Fruit fly (Drosophila melanogaster) whole organism, embryonic: ENCODE data around the gene Cyt-c-p.

Experiments used
- Atf-2 ChIP-seq: fragments of 200-800 bp; sonication (Bioruptor generic); optimal IDR thresholded peaks from 2 replicates; lab custom pipeline; 2016; ENCODE audit warnings: missing biosample characterization, missing genetic modification characterization
- CG1024 ChIP-seq: fragments of 200-800 bp; sonication (Bioruptor generic); IDR thresholded peaks from 2 replicates; pipeline ENCODE4 v1.3.6; 2022; ENCODE audit warnings: missing biosample characterization, missing genetic modification characterization
- CG10366 ChIP-seq: fragments of 200-800 bp; sonication (Bioruptor generic); IDR thresholded peaks from 2 replicates; pipeline ENCODE4 v1.3.6; 2022; ENCODE audit warnings: missing biosample characterization, missing genetic modification characterization
- CG10654 ChIP-seq: fragments of 200-800 bp; sonication (Bioruptor generic); optimal IDR thresholded peaks from 2 replicates; lab custom pipeline; 2016; ENCODE audit warnings: missing biosample characterization, missing genetic modification characterization
- CG11504 ChIP-seq: fragments of 200-800 bp; sonication (Bioruptor generic); optimal IDR thresholded peaks from 3 replicates; lab custom pipeline; 2019; ENCODE audit warnings: missing biosample characterization, mild to moderate bottlenecking, missing genetic modification characterization, moderate library complexity
- CG1233 ChIP-seq: fragments of 200-800 bp; sonication (Bioruptor generic); optimal IDR thresholded peaks from 4 replicates; lab custom pipeline; 2018; ENCODE audit warnings: missing biosample characterization, mild to moderate bottlenecking, missing genetic modification characterization
- CG13296 ChIP-seq: fragments of 200-800 bp; sonication (Bioruptor generic); optimal IDR thresholded peaks from 3 replicates; lab custom pipeline; 2018; ENCODE audit warnings: missing biosample characterization, mild to moderate bottlenecking, missing genetic modification characterization
- CG13894 ChIP-seq: fragments of 200-800 bp; sonication (Bioruptor generic); optimal IDR thresholded peaks from 3 replicates; lab custom pipeline; 2018; ENCODE audit warnings: missing biosample characterization, mild to moderate bottlenecking, missing genetic modification characterization, moderate library complexity
- CG17328 ChIP-seq: fragments of 200-800 bp; sonication (Bioruptor generic); IDR thresholded peaks from 2 replicates; pipeline ENCODE4 v1.3.6; 2022; ENCODE audit warnings: missing biosample characterization, missing genetic modification characterization
- CG17359 ChIP-seq: fragments of 200-800 bp; sonication (Bioruptor generic); optimal IDR thresholded peaks from 3 replicates; lab custom pipeline; 2018; ENCODE audit warnings: missing biosample characterization, mild to moderate bottlenecking, missing genetic modification characterization, moderate library complexity
- CG2678 ChIP-seq: fragments of 200-800 bp; sonication (Bioruptor generic); optimal IDR thresholded peaks from 3 replicates; lab custom pipeline; 2019; ENCODE audit warnings: missing biosample characterization, mild to moderate bottlenecking, missing genetic modification characterization, moderate library complexity
- CG32772 ChIP-seq: fragments of 200-800 bp; sonication (Bioruptor generic); IDR thresholded peaks from 2 replicates; pipeline ENCODE4 v1.3.6; 2022; ENCODE audit warnings: missing biosample characterization, missing genetic modification characterization
- CG33213 ChIP-seq: fragments of 200-800 bp; sonication (Bioruptor generic); optimal IDR thresholded peaks from 3 replicates; lab custom pipeline; 2016; ENCODE audit warnings: missing biosample characterization, missing genetic modification characterization
- CG33557 ChIP-seq: fragments of 200-800 bp; sonication (Bioruptor generic); optimal IDR thresholded peaks from 2 replicates; lab custom pipeline; 2019; ENCODE audit warnings: missing biosample characterization, mild to moderate bottlenecking, missing genetic modification characterization, moderate library complexity
- CG34422 ChIP-seq: fragments of 200-800 bp; sonication (Bioruptor generic); IDR thresholded peaks from 3 replicates; pipeline ENCODE4 v1.3.6; 2022; ENCODE audit warnings: missing biosample characterization, missing genetic modification characterization
- CG4730 ChIP-seq: fragments of 200-800 bp; sonication (Bioruptor generic); IDR thresholded peaks from 2 replicates; pipeline ENCODE4 v1.3.6; 2022; ENCODE audit warnings: missing biosample characterization, missing genetic modification characterization
- CG9727 ChIP-seq: fragments of 200-800 bp; sonication (Bioruptor generic); optimal IDR thresholded peaks from 3 replicates; lab custom pipeline; 2017; ENCODE audit warnings: missing biosample characterization, mild to moderate bottlenecking, missing genetic modification characterization
- CoRest ChIP-seq: fragments of 200-800 bp; sonication (Bioruptor generic); optimal IDR thresholded peaks from 3 replicates; lab custom pipeline; 2018; ENCODE audit warnings: missing biosample characterization, mild to moderate bottlenecking, missing genetic modification characterization, moderate library complexity
- Drgx ChIP-seq: fragments of 200-800 bp; sonication (Bioruptor generic); IDR thresholded peaks from 2 replicates; pipeline ENCODE4 v1.3.6; 2022; ENCODE audit warnings: missing biosample characterization, missing genetic modification characterization
- Fer1 ChIP-seq: fragments of 200-800 bp; sonication (Bioruptor generic); optimal IDR thresholded peaks from 2 replicates; lab custom pipeline; 2017; ENCODE audit warnings: missing biosample characterization, mild to moderate bottlenecking, missing genetic modification characterization
- Fer3 ChIP-seq: fragments of 200-800 bp; sonication (Bioruptor generic); optimal IDR thresholded peaks from 2 replicates; lab custom pipeline; 2018; ENCODE audit warnings: missing biosample characterization, mild to moderate bottlenecking, missing genetic modification characterization, moderate library complexity
- Gsc ChIP-seq: fragments of 200-800 bp; sonication (Bioruptor generic); IDR thresholded peaks from 2 replicates; pipeline ENCODE4 v1.3.6; 2022; ENCODE audit warnings: missing biosample characterization, missing genetic modification characterization
- Hsf ChIP-seq: fragments of 200-800 bp; sonication (Bioruptor generic); optimal IDR thresholded peaks from 3 replicates; lab custom pipeline; 2016; ENCODE audit warnings: missing biosample characterization, missing genetic modification characterization
- Med ChIP-seq: fragments of 200-800 bp; sonication (Bioruptor generic); peaks from one replicate; lab custom pipeline; 2016; ENCODE audit warnings: missing biosample characterization, missing genetic modification characterization, mild to moderate bottlenecking, inconsistent platforms, moderate library complexity
- Mes4 ChIP-seq: fragments of 200-800 bp; sonication (Bioruptor generic); optimal IDR thresholded peaks from 2 replicates; lab custom pipeline; 2016; ENCODE audit warnings: missing biosample characterization, missing genetic modification characterization
- Nf-YC ChIP-seq: fragments of 200-800 bp; optimal IDR thresholded peaks from 3 replicates; lab custom pipeline; 2019; ENCODE audit warnings: missing biosample characterization, mild to moderate bottlenecking, missing genetic modification characterization, moderate library complexity
- Ravus ChIP-seq: fragments of 200-800 bp; sonication (Bioruptor generic); IDR thresholded peaks from 2 replicates; pipeline ENCODE4 v1.3.6; 2022; ENCODE audit warnings: missing biosample characterization, missing genetic modification characterization
- Side ChIP-seq: fragments of 200-800 bp; sonication (Bioruptor generic); optimal IDR thresholded peaks from 2 replicates; lab custom pipeline; 2016; ENCODE audit warnings: missing biosample characterization, missing genetic modification characterization
- Sox100B ChIP-seq: fragments of 200-800 bp; sonication (Bioruptor generic); optimal IDR thresholded peaks from 3 replicates; lab custom pipeline; 2018; ENCODE audit warnings: missing biosample characterization, mild to moderate bottlenecking, missing genetic modification characterization
- Xbp1 ChIP-seq: fragments of 200-800 bp; sonication (Bioruptor generic); optimal IDR thresholded peaks from 3 replicates; lab custom pipeline; 2016; ENCODE audit warnings: missing biosample characterization, mild to moderate bottlenecking, missing genetic modification characterization
- Xrp1 ChIP-seq: fragments of 200-800 bp; sonication (Bioruptor generic); IDR thresholded peaks from 2 replicates; pipeline ENCODE4 v1.3.6; 2022; ENCODE audit warnings: missing biosample characterization, missing genetic modification characterization
- abd-A ChIP-seq: fragments of 200-800 bp; sonication (Bioruptor generic); optimal IDR thresholded peaks from 3 replicates; lab custom pipeline; 2019; ENCODE audit warnings: missing biosample characterization, mild to moderate bottlenecking, missing genetic modification characterization, moderate library complexity
- caup ChIP-seq: fragments of 200-800 bp; sonication (Bioruptor generic); optimal IDR thresholded peaks from 3 replicates; lab custom pipeline; 2017; ENCODE audit warnings: missing biosample characterization, mild to moderate bottlenecking, missing genetic modification characterization, moderate library complexity; ENCODE audit not compliant: severe bottlenecking
- chinmo ChIP-seq: fragments of 200-800 bp; sonication (Bioruptor generic); IDR thresholded peaks from 4 replicates; pipeline ENCODE4 v1.3.6; 2022; ENCODE audit warnings: missing biosample characterization, missing genetic modification characterization; ENCODE audit not compliant: partially characterized antibody
- crol ChIP-seq: fragments of 200-800 bp; sonication (Bioruptor generic); IDR thresholded peaks from 2 replicates; pipeline ENCODE4 v1.3.6; 2022; ENCODE audit warnings: missing biosample characterization, missing genetic modification characterization
- cwo ChIP-seq: fragments of 200-800 bp; sonication (Bioruptor generic); optimal IDR thresholded peaks from 3 replicates; lab custom pipeline; 2017; ENCODE audit warnings: missing biosample characterization, missing genetic modification characterization, mild to moderate bottlenecking, moderate library complexity, missing genetic modification reagents
- gem ChIP-seq: fragments of 200-800 bp; sonication (Bioruptor generic); optimal IDR thresholded peaks from 2 replicates; lab custom pipeline; 2019; ENCODE audit warnings: missing biosample characterization, mild to moderate bottlenecking, missing genetic modification characterization, moderate library complexity
- grau ChIP-seq: fragments of 200-800 bp; optimal IDR thresholded peaks from 3 replicates; lab custom pipeline; 2019; ENCODE audit warnings: missing biosample characterization, mild to moderate bottlenecking, missing genetic modification characterization, moderate library complexity
- ind ChIP-seq: fragments of 200-800 bp; sonication (Bioruptor generic); optimal IDR thresholded peaks from 3 replicates; lab custom pipeline; 2016; ENCODE audit warnings: missing biosample characterization, missing genetic modification characterization
- klu ChIP-seq: fragments of 200-800 bp; sonication (Bioruptor generic); IDR thresholded peaks from 2 replicates; pipeline ENCODE4 v1.3.6; 2022; ENCODE audit warnings: missing biosample characterization, missing genetic modification characterization
- knrl ChIP-seq: fragments of 200-800 bp; sonication (Bioruptor generic); IDR thresholded peaks from 3 replicates; pipeline ENCODE4 v1.3.6; 2022; ENCODE audit warnings: missing biosample characterization, missing genetic modification characterization; ENCODE audit not compliant: partially characterized antibody
- mam ChIP-seq: fragments of 200-800 bp; sonication (Bioruptor generic); optimal IDR thresholded peaks from 3 replicates; lab custom pipeline; 2016; ENCODE audit warnings: missing biosample characterization, missing genetic modification characterization
- pan ChIP-seq, 4 experiments: fragments of >200 bp in 3 of 4; fragments of 200-800 bp in 1 of 4; sonication (Bioruptor generic) in 1 of 4; optimal IDR thresholded peaks in 3 of 4; IDR thresholded peaks in 1 of 4; 2 replicates each; pipeline versions ENCODE4 v1.3.6 to Lab custom; 2017 to 2022; ENCODE audit warnings: missing biosample characterization in 2 of 4, missing genetic modification characterization in 2 of 4, mixed read lengths in 1 of 4
- scrt ChIP-seq: fragments of 200-800 bp; sonication (Bioruptor generic); optimal IDR thresholded peaks from 2 replicates; lab custom pipeline; 2018; ENCODE audit warnings: missing biosample characterization, mild to moderate bottlenecking, missing genetic modification characterization, moderate library complexity
- sqz ChIP-seq: fragments of 200-800 bp; sonication (Bioruptor generic); optimal IDR thresholded peaks from 3 replicates; lab custom pipeline; 2018; ENCODE audit warnings: missing biosample characterization, mild to moderate bottlenecking, missing genetic modification characterization
- ttk ChIP-seq: fragments of 200-800 bp; sonication (Bioruptor generic); IDR thresholded peaks from 2 replicates; pipeline ENCODE4 v2.1.2; 2022; ENCODE audit warnings: missing biosample characterization, missing genetic modification characterization
- unc-4 ChIP-seq: fragments of 200-800 bp; sonication (Bioruptor generic); IDR thresholded peaks from 2 replicates; pipeline ENCODE4 v1.3.6; 2022; ENCODE audit warnings: missing biosample characterization, missing genetic modification characterization; ENCODE audit not compliant: partially characterized antibody

The Cyt-c-p gene

dm6 chr2L:16716771-16717170 lies 3.0 kb upstream of the Cyt-c-p start (continued):
- TF ChIP-seq scrt (GFP tag; lab: Kevin White, UChicago), result peak; percentile 40
- peak; percentile 10 for TF ChIP-seq grau (tag; lab: Kevin White, UChicago)
- TF ChIP-seq CG33213 (GFP tag; lab: Kevin White, UChicago), result no peak
- peak; percentile 34 for TF ChIP-seq ind (GFP tag; lab: Kevin White, UChicago)
- peak; percentile 39; the same call in 1 of the 2 replicates for TF ChIP-seq Xrp1 (GFP tag; lab: Robert Waterston, UW)
- no peak for TF ChIP-seq Xbp1 (GFP tag; lab: Kevin White, UChicago)
- TF ChIP-seq CG2678 (tag; lab: Kevin White, UChicago), result peak; percentile 70
- 0 out of 2 replicates have a peak, but pooled peaks have one; percentile 8 for TF ChIP-seq Drgx
- peak; percentile 19 for TF ChIP-seq Nf-YC (tag; lab: Kevin White, UChicago)
- peak; percentile 11 for TF ChIP-seq CG10654
- peak; percentile 38; the same call in 1 of the 2 replicates for TF ChIP-seq CG4730 (GFP tag; lab: Robert Waterston, UW)
- TF ChIP-seq ttk (GFP tag; lab: Robert Waterston, UW), result peak; percentile 41
- TF ChIP-seq Sox100B (GFP tag; lab: Kevin White, UChicago), result peak; percentile 30
- TF ChIP-seq CG13894 (tag; lab: Kevin White, UChicago), result peak; percentile 76
- peak; percentile 3 for TF ChIP-seq Med (GFP tag; lab: Kevin White, UChicago)
- peak; percentile 67 for TF ChIP-seq abd-A (tag; lab: Kevin White, UChicago)
- peak; percentile 12 for TF ChIP-seq CG1233 (GFP tag; lab: Kevin White, UChicago)
- TF ChIP-seq crol (GFP tag; lab: Robert Waterston, UW), result peak; percentile 81
- TF ChIP-seq Gsc (GFP tag; lab: Robert Waterston, UW), result no peak
- 0 out of 3 replicates have a peak, but pooled peaks have one; percentile 34 for TF ChIP-seq CG34422
- TF ChIP-seq CG13296 (GFP tag; lab: Kevin White, UChicago), result peak; percentile 30
- TF ChIP-seq cwo, result peak; percentile 43
- no peak for TF ChIP-seq pan (optimal IDR thresholded peaks at IDR 0.05; lab: Kevin White, UChicago)
- TF ChIP-seq pan (GFP tag; optimal IDR thresholded peaks at IDR 0.05 in 1 of 2, IDR thresholded peaks at IDR 0.05 in 1 of 2), result peak in 1 of 2 experiments; percentile 63
- TF ChIP-seq Fer3 (tag; lab: Kevin White, UChicago), result peak; percentile 44
- TF ChIP-seq CG33557, result no peak
- TF ChIP-seq gem (tag; lab: Kevin White, UChicago), result peak; percentile 37
- TF ChIP-seq CG17359 (tag; lab: Kevin White, UChicago), result peak; percentile 70

DNA sequence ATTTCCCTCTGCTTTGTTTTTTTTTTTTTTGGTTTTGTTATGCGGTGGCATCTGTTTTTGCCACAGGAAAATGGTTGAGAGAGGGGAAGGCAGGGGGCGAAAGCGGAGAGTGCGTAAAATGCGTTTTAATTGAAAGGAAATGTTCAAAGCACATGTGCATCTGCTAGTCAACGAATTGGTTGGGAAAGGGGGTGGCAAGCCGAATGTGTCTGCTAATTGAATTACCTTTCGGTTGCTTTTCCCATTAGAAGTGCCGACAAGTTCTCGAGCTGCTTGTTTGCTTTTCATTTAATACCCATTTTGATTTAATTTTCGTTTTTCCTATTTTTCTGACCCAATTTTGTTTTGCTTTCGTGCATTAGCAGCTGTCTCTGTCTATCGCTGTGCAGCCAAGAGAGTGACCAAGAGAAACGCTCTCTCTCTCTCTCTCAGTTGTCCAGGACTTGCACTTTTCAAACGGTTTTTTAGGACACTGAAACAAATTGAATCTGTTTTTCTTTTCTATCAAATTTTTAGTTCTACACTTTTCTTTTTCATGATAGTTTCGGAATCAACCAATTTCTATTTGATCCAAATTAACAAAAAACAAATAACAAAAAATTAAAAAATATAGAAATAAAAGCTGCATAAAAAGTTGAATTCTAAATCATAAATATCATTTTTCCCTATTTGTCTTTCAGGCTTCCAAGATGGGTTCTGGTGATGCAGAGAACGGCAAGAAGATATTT lies 1.1 kb upstream of the Cyt-c-p start:
- TF ChIP-seq CG11504 (tag; lab: Kevin White, UChicago) (no peak), crol (GFP tag; lab: Robert Waterston, UW) (peak; percentile 71), caup (no peak), CG9727 (GFP tag; lab: Kevin White, UChicago) (no peak), klu (GFP tag; lab: Robert Waterston, UW) (no peak), CG17328 (GFP tag; lab: Robert Waterston, UW) (no peak), Hsf (GFP tag; lab: Kevin White, UChicago) (no peak), knrl (GFP tag; lab: Robert Waterston, UW) (no peak), Ravus (GFP tag; lab: Robert Waterston, UW) (no peak), sqz (peak; percentile 16), CG1024 (GFP tag; lab: Robert Waterston, UW) (no peak), mam (GFP tag; lab: Kevin White, UChicago) (no peak), Side (no peak), CG32772 (0 out of 2 replicates have a peak, but pooled peaks have one; percentile 13), Atf-2 (no peak), CG10366 (GFP tag; lab: Robert Waterston, UW) (no peak), Xrp1 (GFP tag; lab: Robert Waterston, UW) (peak; percentile 31; the same call in 1 of the 2 replicates), CoRest (no peak), Fer1 (GFP tag; lab: Kevin White, UChicago) (no peak), chinmo (0 out of 4 replicates have a peak, but pooled peaks have one; percentile 8), Mes4 (GFP tag; lab: Kevin White, UChicago) (no peak), unc-4 (GFP tag; lab: Robert Waterston, UW) (no peak)
